Fruit fly (Drosophila melanogaster): ENCODE data around the gene Cp36.

DNA sequence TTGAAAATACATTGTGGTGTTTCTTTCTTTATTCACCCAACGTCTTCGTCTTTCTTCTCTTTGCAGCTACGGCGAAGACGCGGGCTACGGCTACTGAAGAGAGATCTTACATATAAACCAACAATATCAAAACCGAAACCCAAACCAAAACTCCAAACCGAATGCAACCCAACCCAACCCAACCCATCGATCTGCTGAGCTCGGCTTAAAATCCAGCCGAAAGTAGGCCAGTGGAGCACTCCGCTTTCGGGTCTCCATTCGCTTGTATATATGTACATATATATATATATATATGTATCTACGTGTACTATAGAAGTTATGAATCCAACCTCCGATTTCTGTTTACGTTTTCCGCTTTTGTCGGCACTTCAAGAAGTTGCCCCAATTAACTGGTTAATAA lies 3.5 kb upstream of the Cp36 start:
- no peak for TF ChIP-seq lola (GFP tag; optimal IDR thresholded peaks at IDR 0.05)
- no peak for TF ChIP-seq fru (GFP tag; optimal IDR thresholded peaks at IDR 0.05)
- TF ChIP-seq CG9705 (GFP tag; optimal IDR thresholded peaks at IDR 0.05), result no peak
- no peak for TF ChIP-seq Myc (optimal IDR thresholded peaks at IDR 0.05)
- no peak for TF ChIP-seq jim (GFP tag; optimal IDR thresholded peaks at IDR 0.05)
- TF ChIP-seq psq (GFP tag; optimal IDR thresholded peaks at IDR 0.05), result no peak
- TF ChIP-seq sv (GFP tag; optimal IDR thresholded peaks at IDR 0.05), result no peak
- no peak for TF ChIP-seq OdsH (GFP tag; optimal IDR thresholded peaks at IDR 0.05)
- TF ChIP-seq rgr (GFP tag; optimal IDR thresholded peaks at IDR 0.05), result no peak
- TF ChIP-seq Vsx2 (GFP tag; optimal IDR thresholded peaks at IDR 0.05; ENCODE audit: partially characterized antibody), result no peak
